Fruit fly (Drosophila melanogaster): ENCODE results near the gene sqz.

Gene sqz

DNA sequence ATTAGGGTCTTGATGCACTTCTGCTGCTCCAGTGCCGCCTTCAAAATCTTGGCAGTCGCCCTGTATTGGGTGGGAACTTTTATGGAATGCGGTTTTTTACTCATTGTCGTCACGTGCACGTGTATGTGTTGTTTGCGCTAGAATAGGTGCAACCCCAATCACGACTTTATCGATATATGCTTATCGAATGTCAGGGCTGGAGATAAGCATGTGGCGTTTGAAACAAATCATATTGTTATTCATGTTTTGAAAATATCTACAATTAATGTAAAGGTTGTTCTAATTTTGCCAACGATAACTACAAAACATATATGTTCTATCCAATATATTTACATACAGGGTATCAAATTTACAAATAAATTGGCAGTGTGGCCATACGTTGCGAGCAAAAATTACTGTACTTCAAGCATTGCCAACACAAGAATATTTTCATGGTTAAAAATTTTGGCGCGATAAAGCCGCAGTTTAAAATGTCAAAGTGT, 1.8 kb upstream of the sqz start, which contains the start of the genes CG42359 and Nsun5 (continued):
- TF ChIP-seq GATAe (GFP tag; conservative IDR thresholded peaks at IDR 0.05): peak; percentile 35; the same call in 1 of the 2 replicates
- TF ChIP-seq chif (GFP tag; optimal IDR thresholded peaks at IDR 0.05): peak; percentile 83 to 90
- TF ChIP-seq slbo (GFP tag; IDR thresholded peaks at IDR 0.05): peak; percentile 95
- TF ChIP-seq CG42726 (GFP tag; IDR thresholded peaks at IDR 0.05; ENCODE audit: partially characterized antibody): peak; percentile 76
- TF ChIP-seq CG8478 (optimal IDR thresholded peaks at IDR 0.05): no peak
- peak; percentile 92 for TF ChIP-seq Ptx1 (GFP tag; IDR thresholded peaks at IDR 0.05)
- peak; percentile 82 for TF ChIP-seq CG30020 (tag; optimal IDR thresholded peaks at IDR 0.05)
- peak; percentile 85 for TF ChIP-seq CG10147 (GFP tag; optimal IDR thresholded peaks at IDR 0.05)
- peak; percentile 80 for TF ChIP-seq sens-2 (GFP tag; IDR thresholded peaks at IDR 0.05)
- peak; percentile 83 for TF ChIP-seq CG14050 (GFP tag; IDR thresholded peaks at IDR 0.05)
- peak; percentile 82 for TF ChIP-seq CG15479 (GFP tag; optimal IDR thresholded peaks at IDR 0.05)
- TF ChIP-seq CG10979 (tag; optimal IDR thresholded peaks at IDR 0.05): peak; percentile 85
- peak; percentile 94 for TF ChIP-seq CG17829 (tag; optimal IDR thresholded peaks at IDR 0.05)
- no peak for TF ChIP-seq pros (GFP tag; optimal IDR thresholded peaks at IDR 0.05)
- TF ChIP-seq Mes4 (GFP tag; optimal IDR thresholded peaks at IDR 0.05): peak; percentile 83
- TF ChIP-seq PHDP (tag; optimal IDR thresholded peaks at IDR 0.05): peak; percentile 93
- peak; percentile 67 for TF ChIP-seq tup (GFP tag; optimal IDR thresholded peaks at IDR 0.05)
- TF ChIP-seq en (GFP tag; optimal IDR thresholded peaks at IDR 0.05): peak; percentile 60
- TF ChIP-seq Rx (GFP tag; IDR thresholded peaks at IDR 0.05): peak; percentile 84
- TF ChIP-seq gem (tag; optimal IDR thresholded peaks at IDR 0.05): peak; percentile 94
- peak; percentile 81 for TF ChIP-seq seq (GFP tag; IDR thresholded peaks at IDR 0.05)
- peak; percentile 85 for TF ChIP-seq CG15696 (tag; optimal IDR thresholded peaks at IDR 0.05)
- TF ChIP-seq CG16815 (GFP tag; optimal IDR thresholded peaks at IDR 0.05): peak; percentile 73
- peak; percentile 88 for TF ChIP-seq CG11093 (GFP tag; IDR thresholded peaks at IDR 0.05)
- TF ChIP-seq H2.0 (GFP tag; IDR thresholded peaks at IDR 0.05): peak; percentile 88
- TF ChIP-seq ERR (GFP tag; optimal IDR thresholded peaks at IDR 0.05): peak; percentile 89
- peak; percentile 88 for TF ChIP-seq lbe (GFP tag; optimal IDR thresholded peaks at IDR 0.05)
- peak; percentile 83 for TF ChIP-seq CG7839 (tag; optimal IDR thresholded peaks at IDR 0.05)
- TF ChIP-seq Poxn (GFP tag; IDR thresholded peaks at IDR 0.05): peak; percentile 62; the same call in 1 of the 2 replicates
- peak; percentile 88 for TF ChIP-seq CG9817 (tag; optimal IDR thresholded peaks at IDR 0.05)
- peak; percentile 92 for TF ChIP-seq CG32532 (GFP tag; IDR thresholded peaks at IDR 0.05)
- peak in 1 of 2 experiments; percentile 59 for TF ChIP-seq insv (GFP tag; optimal IDR thresholded peaks at IDR 0.05)
- TF ChIP-seq nerfin-1 (tag; optimal IDR thresholded peaks at IDR 0.05): peak; percentile 87
- peak; percentile 82 for TF ChIP-seq Nf-YC (tag; optimal IDR thresholded peaks at IDR 0.05)
- peak; percentile 90 for TF ChIP-seq CG18476 (GFP tag; optimal IDR thresholded peaks at IDR 0.05)
- TF ChIP-seq CG8089 (GFP tag; optimal IDR thresholded peaks at IDR 0.05): peak; percentile 85
- peak; percentile 87 for TF ChIP-seq CG1792 (GFP tag; optimal IDR thresholded peaks at IDR 0.05)
- TF ChIP-seq Nf-YA (GFP tag; IDR thresholded peaks at IDR 0.05): peak; percentile 84
- TF ChIP-seq Drgx (GFP tag; IDR thresholded peaks at IDR 0.05): peak; percentile 76
- no peak for TF ChIP-seq yki (optimal IDR thresholded peaks at IDR 0.05)
- peak; percentile 72 for TF ChIP-seq kay (GFP tag; optimal IDR thresholded peaks at IDR 0.05)
- peak; percentile 92 for TF ChIP-seq CG10543 (GFP tag; optimal IDR thresholded peaks at IDR 0.05)
- peak; percentile 91 for TF ChIP-seq NC2β (GFP tag; optimal IDR thresholded peaks at IDR 0.05)
- TF ChIP-seq CG12104 (GFP tag; optimal IDR thresholded peaks at IDR 0.05): peak; percentile 78
- TF ChIP-seq Hsf (GFP tag; optimal IDR thresholded peaks at IDR 0.05): peak; percentile 95
- TF ChIP-seq CG18262 (tag; optimal IDR thresholded peaks at IDR 0.05): peak; percentile 86
- TF ChIP-seq Side (GFP tag; optimal IDR thresholded peaks at IDR 0.05): peak; percentile 91
- peak; percentile 82 for TF ChIP-seq trh (GFP tag; optimal IDR thresholded peaks at IDR 0.05)
- peak; percentile 59 for TF ChIP-seq bigmax (GFP tag; optimal IDR thresholded peaks at IDR 0.05)
- TF ChIP-seq CG10366 (GFP tag; IDR thresholded peaks at IDR 0.05): peak; percentile 91
- peak; percentile 79 for TF ChIP-seq CG3065 (GFP tag; optimal IDR thresholded peaks at IDR 0.05)
- TF ChIP-seq salm (tag; optimal IDR thresholded peaks at IDR 0.05): peak; percentile 75

All from whole organism, embryonic.